Fruit fly (Drosophila melanogaster): ENCODE data around the gene CG10516.
A peak's percentile ranks its signal among the peaks of the same experiment; 100 is the strongest.

CG10516 gene

DNA sequence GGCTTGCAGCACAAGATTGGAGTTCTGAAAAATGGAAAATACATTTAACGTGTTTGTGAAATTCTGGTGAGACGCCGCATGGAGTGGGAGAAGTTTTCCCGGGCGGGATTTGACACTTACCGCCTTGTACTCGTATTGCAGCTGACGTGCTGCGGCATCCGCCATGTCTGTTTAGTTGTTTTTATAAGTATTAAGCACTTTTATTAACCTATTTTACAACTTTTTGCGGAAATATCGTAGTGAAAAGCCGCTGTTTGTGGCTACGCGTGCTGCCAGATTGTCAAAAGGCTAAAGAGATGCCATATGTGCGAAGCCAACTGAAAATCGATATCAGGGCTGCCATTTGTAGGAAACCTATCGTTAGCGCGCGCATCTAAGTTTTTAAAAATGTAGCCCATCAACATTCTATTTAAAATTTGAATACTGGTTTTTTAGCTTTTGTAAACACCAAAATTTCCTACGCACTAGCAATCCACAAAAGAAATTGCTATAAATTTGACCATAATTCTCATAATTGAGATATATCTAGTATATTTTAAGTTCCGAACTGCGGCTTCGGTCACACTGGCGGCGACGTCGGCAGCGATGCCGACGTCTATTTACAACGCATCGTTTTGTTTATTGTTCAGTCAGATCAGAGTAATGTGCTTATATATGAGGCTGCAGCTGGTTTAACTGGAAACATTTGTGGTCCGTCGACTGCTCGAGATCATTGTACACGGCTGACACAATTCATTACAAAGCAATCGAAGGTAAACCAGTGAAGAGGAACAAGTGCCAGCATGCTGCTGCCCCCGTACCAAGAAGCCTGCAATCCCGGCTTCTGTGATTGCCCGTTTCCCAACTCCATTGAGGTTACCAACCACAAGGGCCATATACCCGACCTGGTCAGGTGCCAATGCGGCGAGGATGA lies at the start of gene CG10516, which contains the start of gene Brr2:
Gene CG10516 (plus strand): TSS at position 617 of the 913 bp plus-strand sequence.
Gene Brr2 (minus strand): TSS at position 285 of the 913 bp plus-strand sequence.
- no peak for TF ChIP-seq noc (tag; optimal IDR thresholded peaks at IDR 0.05)

DNA sequence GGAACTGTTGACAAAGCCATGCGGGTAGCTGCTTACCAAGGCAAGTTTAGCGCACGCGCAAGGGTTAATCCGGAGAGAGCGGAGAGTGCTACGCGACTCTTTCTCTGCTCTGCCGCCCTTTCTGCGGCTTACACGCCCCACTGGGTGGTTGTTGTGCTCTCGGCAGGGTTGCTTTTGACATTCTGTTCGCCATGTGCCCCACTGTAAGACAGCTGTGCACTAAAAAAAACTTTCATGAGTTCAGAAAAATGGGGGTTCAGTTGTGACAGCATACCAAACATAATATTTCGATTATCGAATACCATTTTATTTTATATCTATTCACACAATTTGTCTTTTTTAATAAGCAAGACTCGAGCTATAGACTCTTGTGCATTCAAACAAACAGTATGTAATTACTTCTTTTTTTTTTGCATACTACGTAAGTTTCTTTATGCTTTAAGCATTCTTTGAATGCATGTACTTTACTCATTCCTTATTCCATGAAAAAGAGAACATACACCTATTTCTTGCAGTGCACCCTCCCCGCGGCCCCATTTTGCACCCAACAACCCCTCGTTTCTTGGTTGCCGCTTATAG lies 46.9 kb upstream of the CG10516 start:
- peak; percentile 2 for TF ChIP-seq noc (tag; optimal IDR thresholded peaks at IDR 0.05)

DNA sequence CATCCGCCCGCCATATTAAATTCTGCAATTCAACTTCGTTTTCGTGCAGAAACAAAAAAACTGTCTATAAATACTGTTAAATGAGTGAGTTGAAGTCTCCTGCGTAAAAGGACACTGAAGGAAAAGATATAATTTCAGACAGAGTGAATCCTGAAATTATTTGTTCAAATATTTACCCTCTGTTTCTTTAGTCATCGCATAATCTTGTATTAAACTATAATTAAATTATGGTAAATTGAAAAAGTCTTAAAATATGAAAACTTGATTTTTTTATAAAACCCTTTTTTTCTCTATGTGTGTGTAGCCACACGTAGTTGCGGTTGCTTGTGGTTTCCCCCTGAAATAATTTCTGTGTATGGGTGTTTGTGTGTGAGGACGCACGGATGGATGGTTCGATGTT lies 44.7 kb upstream of the CG10516 start:
- TF ChIP-seq noc (tag; optimal IDR thresholded peaks at IDR 0.05), result no peak

DNA sequence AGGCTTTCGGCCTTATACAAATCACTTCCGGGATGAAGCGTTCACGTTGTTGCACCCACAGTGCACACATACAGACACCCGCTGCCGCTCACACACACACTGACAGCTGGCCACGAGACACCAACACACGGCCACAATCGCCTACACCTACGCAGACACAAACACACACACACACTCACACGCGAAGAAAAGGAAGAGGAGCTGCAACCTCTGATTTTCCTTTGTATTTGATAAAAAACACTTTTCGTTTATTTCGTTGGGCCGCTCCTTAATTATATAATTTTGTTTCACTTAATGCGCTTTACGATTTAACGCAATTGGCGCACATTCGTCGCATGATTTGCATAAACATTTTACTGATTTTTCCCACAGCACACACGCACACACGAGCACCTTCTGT lies 43.7 kb upstream of the CG10516 start:
- TF ChIP-seq noc (tag; optimal IDR thresholded peaks at IDR 0.05), result no peak

DNA sequence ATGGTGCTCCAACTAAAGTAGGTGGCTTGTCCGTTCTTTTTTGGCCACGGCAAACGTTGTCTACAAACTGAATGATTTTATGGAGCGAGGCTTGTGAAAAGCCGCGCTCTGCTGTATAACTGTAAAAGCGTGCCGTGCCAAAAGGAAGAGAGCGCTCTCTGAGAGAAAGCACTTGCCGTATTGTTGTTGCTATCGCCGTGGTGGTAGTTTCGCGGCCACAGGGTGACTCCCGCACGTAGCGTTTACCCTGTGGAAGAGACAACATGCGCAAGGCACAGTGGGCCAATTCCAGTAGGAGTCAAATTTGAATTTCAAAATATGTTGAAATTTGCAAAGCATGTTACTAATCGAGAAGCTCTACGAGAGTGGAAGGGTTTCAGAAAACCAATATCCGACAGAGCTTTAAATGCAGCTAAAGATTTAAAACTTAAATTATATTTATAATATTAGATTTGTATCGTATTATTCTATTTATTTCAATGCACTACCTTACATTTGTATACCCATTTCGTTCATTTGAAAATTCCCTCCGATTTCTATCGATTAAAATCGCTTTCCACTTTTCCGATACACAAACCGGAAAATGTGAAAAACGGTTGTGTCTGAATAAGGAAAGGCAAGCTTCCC lies 43.1 kb upstream of the CG10516 start, which contains the start of gene sff:
Gene sff (minus strand): TSS at position 51 of the 627 bp plus-strand sequence.
- peak; percentile 43 for TF ChIP-seq noc (tag; optimal IDR thresholded peaks at IDR 0.05)

DNA sequence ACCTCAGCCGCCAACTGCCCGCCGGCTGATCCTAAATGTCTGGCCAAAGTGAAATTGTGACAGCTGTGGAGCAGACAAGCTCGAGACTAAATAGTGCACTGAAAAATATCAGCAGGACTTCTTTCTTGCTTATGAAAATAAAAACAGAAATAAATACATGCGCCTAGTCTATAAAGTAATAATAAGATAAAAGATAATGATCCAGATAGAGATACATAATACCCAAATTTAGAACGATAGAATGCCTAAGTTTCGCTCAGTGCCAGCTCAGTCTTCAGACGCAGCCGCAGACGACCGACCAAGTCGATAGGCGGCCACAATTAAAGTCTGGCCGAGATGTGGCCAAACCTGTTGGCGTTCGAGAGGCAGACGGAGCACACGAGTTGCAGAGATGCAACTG lies 27.2 kb upstream of the CG10516 start:
- no peak for TF ChIP-seq noc (tag; optimal IDR thresholded peaks at IDR 0.05)

DNA sequence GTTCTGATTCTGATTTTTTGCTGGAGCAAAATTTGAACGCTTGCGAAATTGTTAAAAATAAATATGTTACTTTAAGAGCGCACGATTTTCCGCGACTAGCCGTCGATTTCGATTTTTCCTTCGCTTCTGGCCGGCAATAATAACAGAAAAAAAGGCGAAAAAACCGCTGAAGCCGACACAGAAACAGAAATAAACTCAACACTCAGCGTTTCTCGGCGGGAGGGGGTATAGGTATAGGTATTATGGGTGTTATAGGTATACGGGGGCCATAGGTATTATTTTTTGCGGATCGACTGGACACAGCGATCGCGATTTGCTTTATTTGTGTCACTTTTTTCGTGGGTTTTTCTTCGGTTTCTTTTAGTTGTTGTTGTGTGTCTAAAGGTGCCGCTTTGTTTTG lies 15.7 kb upstream of the CG10516 start:
- no peak for TF ChIP-seq noc (tag; optimal IDR thresholded peaks at IDR 0.05)

DNA sequence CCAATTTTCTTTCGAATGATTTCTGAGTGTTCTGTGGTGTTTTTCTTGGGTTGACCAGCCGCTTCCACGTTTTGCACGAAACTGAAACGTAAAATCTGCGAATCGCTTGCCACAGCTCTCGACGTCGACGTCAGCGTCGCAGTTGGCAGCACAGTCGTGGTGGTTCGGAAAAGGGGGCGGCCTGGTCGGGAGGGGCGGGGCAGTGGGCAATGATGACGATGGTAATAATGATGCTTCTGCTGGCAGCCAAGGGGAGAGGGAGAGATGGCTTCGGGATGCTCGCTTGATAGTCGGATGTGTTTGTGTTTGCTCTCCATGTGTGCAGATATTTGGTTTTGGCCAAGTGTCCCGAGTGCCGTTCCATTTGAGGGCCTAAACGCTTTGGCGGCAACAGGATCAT lies 15.1 kb upstream of the CG10516 start:
- TF ChIP-seq noc (tag; optimal IDR thresholded peaks at IDR 0.05), result no peak

DNA sequence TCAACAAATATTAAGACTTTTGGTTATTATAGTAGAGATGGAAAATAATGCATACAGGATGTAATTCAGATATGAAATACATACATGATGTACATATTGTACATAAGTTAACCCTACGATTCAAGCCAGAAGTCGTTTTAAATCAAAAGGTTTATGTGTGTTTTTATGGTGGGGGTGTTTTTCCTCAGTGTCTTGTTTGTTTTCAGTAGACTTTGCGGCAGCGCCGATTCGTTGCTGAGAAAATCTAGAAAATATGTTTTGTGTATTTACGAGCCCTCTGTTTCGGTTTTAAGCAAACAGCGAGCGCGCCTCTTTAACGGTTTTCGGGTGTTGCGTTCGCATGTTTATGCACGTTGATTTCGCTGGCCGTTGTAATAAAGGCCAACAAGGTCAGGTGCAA lies 14.1 kb upstream of the CG10516 start:
- TF ChIP-seq noc (tag; optimal IDR thresholded peaks at IDR 0.05), result no peak

DNA sequence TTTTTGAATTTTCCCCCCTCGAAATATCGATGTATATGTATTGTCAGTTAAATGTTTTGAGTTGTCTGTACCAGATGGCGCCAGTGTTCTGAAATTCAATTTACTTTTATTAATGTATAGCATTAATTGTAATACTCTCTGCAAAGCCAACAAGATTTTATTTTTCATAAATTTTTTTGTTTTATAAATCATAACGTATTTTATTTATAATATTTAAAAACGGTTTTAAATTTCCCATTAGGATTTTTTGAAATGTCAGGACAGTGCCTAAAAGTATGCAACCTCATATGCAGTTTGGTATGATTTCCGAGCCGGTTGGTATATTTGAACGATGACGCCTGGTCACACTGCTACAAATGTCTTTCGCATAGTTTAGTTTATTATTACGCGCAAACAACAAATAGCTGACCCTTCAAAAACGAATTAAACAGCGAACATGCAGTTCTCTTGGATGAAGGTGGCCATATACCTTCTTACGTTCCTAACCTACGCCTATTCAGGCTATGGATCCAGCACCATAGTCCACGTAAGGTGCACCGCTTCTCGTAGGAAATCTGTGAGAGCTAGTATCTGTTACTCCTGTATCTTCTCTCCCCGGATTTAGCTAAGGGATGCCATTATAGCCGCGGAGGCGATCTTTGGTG lies 13.1 kb upstream of the CG10516 start, which contains the start of the genes Pka-C3 and GXIVsPLA2:
Gene Pka-C3 (minus strand): TSS at position 14 of the 644 bp plus-strand sequence.
Gene GXIVsPLA2 (plus strand): TSS at position 313 of the 644 bp plus-strand sequence.
- no peak for TF ChIP-seq noc (tag; optimal IDR thresholded peaks at IDR 0.05)

DNA sequence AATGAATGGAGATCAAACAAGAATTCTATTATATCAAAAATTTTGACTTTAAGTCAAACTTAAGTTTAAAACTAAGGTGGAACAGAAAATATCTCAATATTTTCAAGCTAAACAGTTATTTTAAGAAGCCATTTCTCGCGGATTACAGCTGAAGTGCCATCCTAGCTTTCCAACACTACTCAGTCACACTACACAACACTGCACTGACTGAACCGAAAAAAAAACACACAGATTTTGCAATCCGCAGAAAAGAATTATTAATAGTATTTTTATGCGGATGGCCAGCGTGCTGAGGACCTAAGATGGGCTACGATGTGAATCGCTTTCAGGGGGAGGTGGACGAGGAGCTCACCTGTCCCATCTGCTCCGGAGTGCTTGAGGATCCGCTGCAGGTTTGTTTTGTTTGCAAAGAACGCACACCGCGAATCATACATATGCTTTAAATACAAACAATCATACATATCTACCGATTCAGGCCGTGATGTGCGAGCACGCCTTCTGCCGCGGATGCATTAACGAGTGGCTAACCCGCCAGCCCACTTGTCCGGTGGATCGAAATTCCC lies 11.5 kb upstream of the CG10516 start, which contains the start of gene elgi:
Gene elgi (plus strand): TSS at position 103 of the 563 bp plus-strand sequence.
- TF ChIP-seq noc (tag; optimal IDR thresholded peaks at IDR 0.05), result peak; percentile 59

DNA sequence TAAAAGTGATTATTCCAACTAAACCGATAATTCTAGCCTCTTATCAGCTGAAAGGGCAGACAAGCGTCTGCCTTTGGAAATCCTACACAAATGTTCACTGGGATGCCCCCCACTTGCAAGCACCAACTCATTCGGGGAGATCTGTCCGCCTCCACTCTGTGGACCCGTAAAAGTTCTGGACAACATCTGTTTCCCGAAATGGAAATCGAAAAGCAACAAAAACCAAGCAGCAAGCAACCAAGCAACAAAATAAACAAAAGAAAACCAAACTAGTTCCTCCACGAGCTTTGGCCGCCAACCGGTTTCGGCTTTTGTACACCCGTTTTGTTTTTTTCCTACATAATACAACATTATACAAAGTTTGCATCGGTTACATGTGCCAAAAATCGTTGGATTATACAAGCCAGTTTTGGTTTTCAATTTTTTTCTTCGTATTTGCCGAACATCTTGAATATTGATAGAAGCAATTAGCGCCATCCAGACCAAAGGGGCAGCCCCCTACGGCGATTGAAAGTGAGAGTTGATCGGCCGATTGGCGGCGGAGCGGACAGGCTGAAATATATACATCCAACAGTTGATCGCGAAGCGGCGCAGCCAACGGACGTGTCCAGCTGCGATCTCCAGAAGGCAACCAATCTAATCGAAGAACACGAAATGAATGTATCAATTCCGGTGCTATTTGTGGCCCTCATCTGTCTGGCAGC lies 9.2 kb upstream of the CG10516 start, which contains the start of gene CG17032:
Gene CG17032 (plus strand): TSS at position 232 of the 704 bp plus-strand sequence.
- TF ChIP-seq noc (tag; optimal IDR thresholded peaks at IDR 0.05), result peak; percentile 65

DNA sequence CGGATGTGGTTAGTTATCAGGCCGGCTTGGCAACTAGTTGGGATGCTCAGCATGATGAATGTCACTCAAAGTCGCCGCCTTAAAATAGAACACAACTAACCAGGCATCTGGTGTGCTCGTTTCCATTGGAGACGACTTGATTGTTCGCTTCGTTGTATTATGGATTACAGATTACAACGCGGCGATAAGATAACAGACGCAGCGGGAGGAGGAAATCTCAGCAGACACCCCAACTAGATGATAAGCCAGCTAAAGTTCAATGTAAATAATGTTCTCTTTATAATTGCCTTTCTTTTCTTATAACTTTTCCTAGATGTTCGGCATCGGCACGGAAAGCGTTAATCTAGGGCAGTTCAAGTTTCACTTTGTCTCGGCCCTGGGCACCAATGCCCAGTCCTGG lies 682 bp downstream of the CG10516 start:
- TF ChIP-seq noc (tag; optimal IDR thresholded peaks at IDR 0.05), result no peak

DNA sequence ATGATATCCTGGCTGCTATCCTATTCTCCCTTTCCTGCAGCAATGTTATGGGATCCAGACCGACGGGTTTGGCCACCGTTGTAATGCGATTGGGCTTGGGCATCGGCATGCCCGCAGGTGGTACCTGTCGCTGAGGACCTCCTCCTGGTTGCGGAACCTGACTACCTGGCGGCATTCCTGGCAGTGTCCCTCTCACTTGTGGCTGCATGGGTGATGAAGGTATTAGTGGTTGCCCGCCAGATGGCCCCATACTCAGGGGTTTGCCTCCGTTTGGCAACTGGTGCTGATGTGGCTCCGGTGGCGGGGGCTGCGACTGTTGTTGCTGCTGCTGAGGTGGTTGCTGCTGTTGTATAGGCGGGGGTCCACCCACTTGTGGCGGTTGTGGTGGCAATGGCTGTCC lies 6.2 kb downstream of the CG10516 start:
- no peak for TF ChIP-seq noc (tag; optimal IDR thresholded peaks at IDR 0.05)

DNA sequence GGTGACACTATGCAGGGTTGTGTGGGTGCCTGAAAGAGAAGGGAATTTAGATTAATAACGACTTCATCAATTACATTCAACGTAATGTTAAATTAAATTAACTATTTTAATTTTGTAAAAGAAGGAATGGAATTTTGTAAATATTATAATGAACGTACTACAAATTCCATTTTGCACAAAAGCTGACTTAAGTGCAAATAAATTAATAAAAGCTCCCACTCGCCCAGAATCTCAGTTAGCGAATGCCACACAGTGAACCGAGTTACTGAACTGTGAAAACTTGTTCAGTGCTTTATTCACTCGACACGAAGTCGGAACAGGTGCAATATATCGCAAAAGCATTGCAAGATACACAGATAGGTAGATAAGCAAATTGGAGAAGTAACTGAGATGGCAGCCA lies 7.1 kb downstream of the CG10516 start, which contains the start of gene CG17026:
Gene CG17026 (plus strand): TSS at position 301 of the 400 bp plus-strand sequence.
- TF ChIP-seq noc (tag; optimal IDR thresholded peaks at IDR 0.05), result no peak

All from whole organism, larva.